Worm (Caenorhabditis elegans) whole organism, early embryonic: ENCODE results near the gene F17C11.4.

Experiments used
- B0310.2 ChIP-seq: sonication (generic microtip); optimal IDR thresholded peaks from 2 replicates; lab custom pipeline; 2016; ENCODE audit warnings: mild to moderate bottlenecking, missing genetic modification characterization, missing compliant biosample characterization
- F13C5.2 ChIP-seq: sonication (generic microtip); optimal IDR thresholded peaks from 2 replicates; lab custom pipeline; 2017; ENCODE audit warnings: mild to moderate bottlenecking, missing genetic modification characterization, inconsistent platforms, missing compliant biosample characterization
- aly-1 ChIP-seq: sonication (generic microtip); optimal IDR thresholded peaks from 2 replicates; lab custom pipeline; 2016; ENCODE audit warnings: missing genetic modification characterization, missing compliant biosample characterization
- ama-1 ChIP-seq: fragments of 150-350 bp; optimal IDR thresholded peaks from 2 replicates; lab custom pipeline; 2014
- ceh-13 ChIP-seq: fragments of 200-800 bp; sonication (Bioruptor generic); optimal IDR thresholded peaks from 2 replicates; lab custom pipeline; 2018; ENCODE audit warnings: mild to moderate bottlenecking, missing genetic modification characterization, missing compliant biosample characterization
- ets-7 ChIP-seq: sonication (generic microtip); optimal IDR thresholded peaks from 2 replicates; lab custom pipeline; 2016; ENCODE audit warnings: missing genotype, missing genetic modification characterization, missing compliant biosample characterization
- flt-1 ChIP-seq: fragments of 200-800 bp; sonication (Bioruptor generic); IDR thresholded peaks from 2 replicates; pipeline ENCODE4 v1.3.6; 2022; ENCODE audit warnings: missing genetic modification characterization, missing compliant biosample characterization
- hmbx-1 ChIP-seq: sonication (generic microtip); optimal IDR thresholded peaks from 2 replicates; lab custom pipeline; 2016; ENCODE audit warnings: mild to moderate bottlenecking, missing genetic modification characterization, missing compliant biosample characterization
- hmg-4 ChIP-seq: fragments of 200-800 bp; sonication (Bioruptor generic); optimal IDR thresholded peaks from 2 replicates; lab custom pipeline; 2018; ENCODE audit warnings: mild to moderate bottlenecking, missing genetic modification characterization, missing compliant biosample characterization
- hnd-1 ChIP-seq: sonication (generic microtip); optimal IDR thresholded peaks from 2 replicates; lab custom pipeline; 2016; ENCODE audit warnings: missing genetic modification characterization, missing compliant biosample characterization
- pes-1 ChIP-seq: fragments of 200-800 bp; sonication (Bioruptor generic); IDR thresholded peaks from 2 replicates; pipeline ENCODE4 v1.3.6; 2022; ENCODE audit warnings: missing genetic modification reagents, missing genetic modification characterization, missing compliant biosample characterization
- scrt-1 ChIP-seq: fragments of 200-800 bp; sonication (Bioruptor generic); IDR thresholded peaks from 2 replicates; pipeline ENCODE4 v1.3.6; 2022; ENCODE audit warnings: missing genetic modification characterization, missing compliant biosample characterization
- sea-1 ChIP-seq: fragments of 200-800 bp; sonication (Bioruptor generic); conservative IDR thresholded peaks from 2 replicates; pipeline ENCODE4 v1.3.6; 2022; ENCODE audit warnings: missing genetic modification characterization, missing compliant biosample characterization
- tbx-11 ChIP-seq: fragments of 200-800 bp; sonication (Bioruptor generic); IDR thresholded peaks from 2 replicates; pipeline ENCODE4 v1.3.6; 2022; ENCODE audit warnings: missing genetic modification characterization, missing compliant biosample characterization
- tbx-37 ChIP-seq: fragments of 200-800 bp; sonication (Bioruptor generic); conservative IDR thresholded peaks from 2 replicates; pipeline ENCODE4 v1.3.6; 2022; ENCODE audit warnings: missing genetic modification reagents, missing genetic modification characterization, missing compliant biosample characterization
- tra-4 ChIP-seq: sonication (generic microtip); optimal IDR thresholded peaks from 2 replicates; lab custom pipeline; 2017; ENCODE audit warnings: missing genetic modification characterization, missing compliant biosample characterization

The F17C11.4 gene

DNA sequence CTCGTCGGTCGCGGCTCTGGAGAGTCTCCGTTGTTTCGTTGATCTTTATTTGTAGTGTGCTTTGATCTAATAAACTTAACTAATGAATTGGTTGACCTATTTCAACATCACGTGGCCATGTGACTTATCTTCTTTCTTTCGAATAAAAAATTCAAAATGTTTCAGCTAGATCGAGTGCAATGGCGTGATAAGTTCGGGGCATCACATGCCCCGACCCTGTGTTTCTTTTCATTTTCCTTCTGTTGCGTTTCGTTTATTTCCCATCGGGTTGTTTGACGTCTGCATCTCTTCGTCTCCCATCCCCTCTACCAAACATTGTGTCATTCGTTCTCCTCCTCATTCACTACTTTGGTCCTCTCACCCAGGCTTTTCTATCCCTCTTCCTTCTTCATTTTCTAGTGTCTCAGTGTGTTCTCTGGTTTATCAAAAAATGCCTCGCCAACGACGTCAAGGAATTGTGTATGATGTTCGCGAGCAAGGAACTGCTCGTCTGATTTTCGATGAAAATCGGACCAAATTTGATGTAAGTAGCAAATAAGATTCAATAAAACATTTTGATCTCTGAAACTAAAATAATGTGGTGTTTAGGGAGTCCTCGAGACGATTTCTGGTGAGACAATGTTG lies at the start of gene F17C11.4:
TSS of gene F17C11.4 (plus strand) at position 206 of the 624 bp plus-strand sequence.
- TF ChIP-seq B0310.2 (tag; lab: Kevin White, UChicago), result no peak
- 0 out of 2 replicates have a peak, but pooled peaks have one; percentile 6 for TF ChIP-seq sea-1 (GFP tag; lab: Robert Waterston, UW)
- TF ChIP-seq hmbx-1 (tag; lab: Kevin White, UChicago), result no peak
- peak; percentile 17; the same call in 1 of the 2 replicates for TF ChIP-seq tbx-37 (GFP tag; lab: Robert Waterston, UW)

DNA sequence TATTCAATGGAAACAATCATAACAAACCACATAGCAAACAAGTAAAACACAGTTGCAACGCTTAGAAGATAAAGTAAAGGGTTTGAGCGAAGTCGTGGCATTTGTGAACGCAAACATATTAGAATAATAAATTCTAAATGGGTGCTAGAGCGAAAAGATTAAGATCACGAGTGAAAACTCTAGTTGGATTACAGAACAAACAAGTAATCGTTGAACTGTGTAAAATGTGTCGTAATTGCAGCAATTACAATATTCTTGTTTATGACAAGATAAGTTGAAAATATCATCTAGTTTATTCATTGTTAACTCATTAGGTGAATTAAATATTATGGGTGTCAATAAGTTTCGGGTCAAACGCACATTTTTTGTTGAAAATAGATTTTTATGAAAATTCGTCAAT lies 49.0 kb upstream of the F17C11.4 start, which contains the start of gene F32D8.8:
TSS of gene F32D8.8 (minus strand) at position 101 of the 400 bp plus-strand sequence.
- no peak for TF ChIP-seq ama-1 (lab: Kevin White, UChicago)
- TF ChIP-seq scrt-1, result no peak
- TF ChIP-seq aly-1 (tag; lab: Kevin White, UChicago), result no peak
- no peak for TF ChIP-seq ets-7 (tag; lab: Kevin White, UChicago)
- TF ChIP-seq ceh-13 (GFP tag; lab: Kevin White, UChicago), result no peak
- TF ChIP-seq tbx-11 (GFP tag; lab: Robert Waterston, UW), result no peak
- TF ChIP-seq flt-1 (GFP tag; lab: Robert Waterston, UW), result no peak
- no peak for TF ChIP-seq B0310.2 (tag; lab: Kevin White, UChicago)
- no peak for TF ChIP-seq hmbx-1 (tag; lab: Kevin White, UChicago)
- TF ChIP-seq pes-1 (GFP tag; lab: Robert Waterston, UW), result no peak
- no peak for TF ChIP-seq F13C5.2 (tag; lab: Kevin White, UChicago)
- no peak for TF ChIP-seq tbx-37 (GFP tag; lab: Robert Waterston, UW)
- no peak for TF ChIP-seq hmg-4 (GFP tag; lab: Kevin White, UChicago)
- no peak for TF ChIP-seq hnd-1

DNA sequence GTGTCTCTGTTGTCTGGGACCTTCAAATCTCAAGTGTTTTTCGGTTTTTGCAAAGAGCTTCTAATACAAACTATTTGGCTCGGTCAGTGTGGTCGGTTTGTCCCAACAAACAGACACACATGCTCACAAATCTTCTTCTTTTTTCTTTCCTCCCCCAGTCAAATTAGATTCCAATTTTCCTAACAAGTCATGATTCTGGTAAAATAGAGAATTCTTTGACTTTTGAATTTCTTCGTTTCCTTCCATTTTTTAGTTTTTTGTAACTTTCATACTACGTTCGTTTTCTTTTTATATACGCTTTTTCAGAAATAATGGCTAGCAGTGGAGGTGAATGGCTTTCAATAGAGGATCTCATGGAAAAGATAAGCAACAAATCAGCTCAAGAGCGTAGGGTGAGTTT lies 47.9 kb upstream of the F17C11.4 start, which contains the start of gene F32D8.15:
TSS of gene F32D8.15 (plus strand) at position 301 of the 400 bp plus-strand sequence.
- no peak for TF ChIP-seq hmg-4 (GFP tag; lab: Kevin White, UChicago)

DNA sequence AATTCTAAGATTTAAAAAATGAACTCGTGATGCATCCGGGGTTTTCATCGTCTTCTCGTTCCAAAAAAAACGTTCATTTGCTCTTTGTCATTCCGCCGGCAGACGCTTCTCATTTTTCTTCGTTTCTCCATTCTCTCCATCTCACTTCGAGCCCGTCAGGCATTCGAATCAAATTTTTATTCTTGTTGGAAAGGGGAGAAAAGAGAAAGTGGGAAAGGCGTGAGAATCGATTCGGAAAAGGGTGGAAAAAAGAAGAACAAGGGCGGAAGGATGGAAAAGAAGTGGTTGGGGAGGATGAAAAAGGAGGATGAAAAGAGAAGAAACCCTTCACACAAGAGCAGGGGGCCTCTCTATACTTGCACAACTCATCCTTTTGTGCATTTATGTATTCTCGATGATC lies 46.9 kb upstream of the F17C11.4 start:
- TF ChIP-seq ceh-13 (GFP tag; lab: Kevin White, UChicago) (no peak), tbx-11 (GFP tag; lab: Robert Waterston, UW) (no peak), scrt-1 (no peak), ama-1 (lab: Kevin White, UChicago) (no peak), sea-1 (GFP tag; lab: Robert Waterston, UW) (no peak), F13C5.2 (tag; lab: Kevin White, UChicago) (no peak), pes-1 (GFP tag; lab: Robert Waterston, UW) (no peak), flt-1 (GFP tag; lab: Robert Waterston, UW) (no peak), hmg-4 (GFP tag; lab: Kevin White, UChicago) (no peak), aly-1 (tag; lab: Kevin White, UChicago) (no peak), ets-7 (tag; lab: Kevin White, UChicago) (no peak)

DNA sequence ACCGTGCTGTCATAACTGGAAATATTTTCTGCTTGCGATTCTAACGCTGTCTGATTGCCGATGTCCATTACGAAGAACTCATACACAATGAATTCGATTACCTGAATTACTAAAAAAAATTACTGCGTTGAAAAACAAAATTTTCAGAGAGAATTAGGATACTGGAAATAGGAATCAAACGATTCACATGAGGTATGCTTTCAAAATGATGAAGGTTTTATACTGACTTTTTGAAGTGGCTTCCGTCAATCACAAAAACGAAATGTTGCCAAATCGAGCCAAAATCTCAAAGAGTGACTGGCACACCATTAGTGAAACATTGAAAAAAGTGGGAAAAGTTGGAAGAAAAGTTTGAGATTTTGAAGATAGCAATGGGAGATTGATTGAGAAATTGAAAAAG lies 42.6 kb upstream of the F17C11.4 start, which contains the start of gene zzz-1:
TSS of gene zzz-1 (minus strand) at position 101 of the 400 bp plus-strand sequence.
- TF ChIP-seq hmg-4 (GFP tag; lab: Kevin White, UChicago) (no peak), B0310.2 (tag; lab: Kevin White, UChicago) (no peak)

DNA sequence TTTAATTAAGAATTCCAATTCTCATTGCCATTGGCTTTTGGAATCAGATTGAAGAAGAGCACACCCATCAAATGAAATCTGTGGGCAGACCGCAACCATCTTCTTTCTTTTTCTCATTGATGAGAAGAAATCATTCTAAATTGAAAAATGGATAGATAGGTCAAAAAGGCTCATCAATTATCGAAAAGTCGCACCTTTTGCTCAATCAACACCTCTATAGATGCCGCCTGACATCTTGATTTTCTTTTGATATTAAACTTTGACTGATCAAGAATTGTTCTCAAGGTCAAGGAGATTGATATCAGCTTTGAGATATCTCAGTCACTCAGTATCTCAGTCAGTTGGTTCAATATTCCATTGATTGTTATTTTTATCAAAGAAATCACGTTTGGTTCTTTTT lies 41.7 kb upstream of the F17C11.4 start:
- TF ChIP-seq pes-1 (GFP tag; lab: Robert Waterston, UW) (no peak), scrt-1 (no peak), B0310.2 (tag; lab: Kevin White, UChicago) (no peak), ama-1 (lab: Kevin White, UChicago) (no peak), F13C5.2 (tag; lab: Kevin White, UChicago) (no peak), hmbx-1 (tag; lab: Kevin White, UChicago) (no peak), sea-1 (GFP tag; lab: Robert Waterston, UW) (no peak)

DNA sequence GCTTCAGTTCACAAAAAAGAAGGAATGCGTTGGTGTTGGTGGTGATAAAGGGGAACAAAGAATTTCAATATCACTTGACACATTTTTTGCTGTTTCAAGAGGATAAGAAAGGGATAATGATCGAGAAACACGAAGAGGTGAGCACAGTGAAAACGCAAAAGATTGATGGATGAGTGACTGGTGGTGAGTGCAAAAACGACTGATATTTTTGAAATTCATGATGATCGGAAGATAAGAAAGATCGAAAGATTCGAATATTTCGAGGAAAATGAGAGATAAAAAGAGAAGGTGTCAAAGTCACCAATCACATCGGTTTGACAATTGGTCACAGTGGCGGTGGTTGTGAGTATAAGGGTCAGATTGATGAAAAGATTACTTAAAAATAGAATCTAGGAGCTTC lies 35.7 kb upstream of the F17C11.4 start:
- TF ChIP-seq tbx-37 (GFP tag; lab: Robert Waterston, UW), result no peak
- TF ChIP-seq ama-1 (lab: Kevin White, UChicago), result no peak

DNA sequence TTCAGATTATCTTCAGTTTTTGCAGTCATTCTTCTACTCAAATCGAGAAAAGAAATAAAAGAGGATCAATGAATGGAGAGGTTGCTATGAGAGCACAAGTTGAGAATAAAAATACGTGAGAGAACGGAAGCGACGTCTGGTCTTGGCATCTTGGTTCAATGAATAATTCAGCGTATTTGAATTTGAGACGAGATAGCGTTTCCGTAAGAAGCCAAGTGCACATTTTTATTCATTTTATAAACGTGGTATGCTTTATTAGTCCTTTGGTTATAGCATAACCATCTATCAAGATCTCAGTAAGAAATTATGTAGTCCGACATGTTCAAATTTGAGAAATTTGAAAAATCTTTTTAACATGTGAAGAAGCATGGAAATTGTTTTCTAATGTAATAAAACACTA lies 33.3 kb upstream of the F17C11.4 start, which contains the start of gene F58B4.2:
TSS of gene F58B4.2 (minus strand) at position 101 of the 400 bp plus-strand sequence.
- TF ChIP-seq tbx-37 (GFP tag; lab: Robert Waterston, UW), result no peak
- TF ChIP-seq tra-4 (tag; lab: Kevin White, UChicago), result no peak
- TF ChIP-seq ceh-13 (GFP tag; lab: Kevin White, UChicago), result no peak
- no peak for TF ChIP-seq ama-1 (lab: Kevin White, UChicago)
- TF ChIP-seq hmg-4 (GFP tag; lab: Kevin White, UChicago), result no peak
- TF ChIP-seq B0310.2 (tag; lab: Kevin White, UChicago), result no peak
- no peak for TF ChIP-seq sea-1 (GFP tag; lab: Robert Waterston, UW)
- TF ChIP-seq hnd-1, result no peak
- TF ChIP-seq flt-1 (GFP tag; lab: Robert Waterston, UW), result no peak
- TF ChIP-seq pes-1 (GFP tag; lab: Robert Waterston, UW), result no peak
- no peak for TF ChIP-seq scrt-1
- no peak for TF ChIP-seq aly-1 (tag; lab: Kevin White, UChicago)
- no peak for TF ChIP-seq ets-7 (tag; lab: Kevin White, UChicago)
